Fruit fly (Drosophila melanogaster): Measurements from ENCODE around the gene MtnD.

DNA sequence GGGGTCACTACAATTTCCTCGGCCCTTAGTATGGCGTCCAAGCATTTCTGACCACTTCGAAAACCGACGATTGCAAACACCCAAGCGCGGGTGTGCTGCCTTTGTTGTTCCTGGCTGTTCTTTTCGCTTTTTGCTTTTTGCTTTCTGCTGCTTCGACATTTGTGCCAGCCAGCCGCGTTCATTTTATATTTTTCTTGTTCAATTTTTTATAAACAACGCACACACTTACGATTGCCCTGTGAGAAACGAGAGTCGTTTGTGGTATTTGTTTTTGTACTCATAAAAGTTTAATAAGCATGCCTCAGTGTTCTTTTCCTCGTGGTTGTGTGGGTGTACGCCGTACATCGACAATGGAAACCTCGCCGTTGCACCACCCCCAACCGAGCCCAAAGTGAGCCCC is 13.0 kb downstream of the MtnD start:
- TF ChIP-seq rn (GFP tag; IDR thresholded peaks at IDR 0.05) (no peak), CG8301 (tag; optimal IDR thresholded peaks at IDR 0.05) (no peak), EcR (GFP tag; optimal IDR thresholded peaks at IDR 0.05) (peak; percentile 17)

Data from whole organism, pupa.